Fruit fly (Drosophila melanogaster) Kc167 (cell line): ENCODE results near the gene cu.

Experiments used
- insv ChIP-seq: fragments of >200 bp; optimal IDR thresholded peaks from 3 replicates; lab custom pipeline; 2018; ENCODE audit warnings: missing external identifiers
- psq ChIP-seq: fragments of >200 bp; optimal IDR thresholded peaks from 2 replicates; lab custom pipeline; 2017; ENCODE audit warnings: missing external identifiers
- ttk ChIP-seq: sonication (Bioruptor generic); optimal IDR thresholded peaks from 2 replicates; lab custom pipeline; 2017; ENCODE audit warnings: missing external identifiers

DNA sequence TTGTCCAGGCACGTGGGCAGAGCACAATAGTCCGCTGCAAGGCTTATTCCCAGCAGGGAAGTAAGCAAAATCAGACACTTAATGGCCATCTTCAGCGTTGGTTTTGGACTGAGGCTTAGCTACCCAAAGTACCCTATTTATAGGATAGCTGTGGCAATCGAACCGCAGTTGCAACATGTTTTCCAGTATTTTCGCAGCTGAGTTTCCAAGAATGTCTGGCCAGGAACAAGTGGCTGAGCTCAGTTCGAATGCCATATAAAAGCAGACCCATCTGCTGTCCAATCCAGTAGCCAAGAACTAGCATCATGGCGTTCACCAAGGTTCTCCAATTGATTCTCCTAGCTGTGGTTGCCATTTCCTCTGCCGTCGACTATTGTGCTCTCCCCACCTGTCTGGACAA is 43.5 kb downstream of the cu start, which contains the start of the genes scpr-B and scpr-A:
- no peak for TF ChIP-seq insv (lab: Kevin White, UChicago)
- TF ChIP-seq psq, result no peak
- TF ChIP-seq ttk, result no peak
